Worm (Caenorhabditis elegans): ENCODE results near the gene sgt-1.
"Not testable (repeated sequence)": the region's sequence is repeated elsewhere in the genome, so short reads cannot be mapped to it uniquely, and the experiment has no call there.

- not testable (repeated sequence) for TF ChIP-seq aly-2 (tag; optimal IDR thresholded peaks at IDR 0.05); fos-1 (tag; optimal IDR thresholded peaks at IDR 0.05); snpc-4 (tag; optimal IDR thresholded peaks at IDR 0.05); Y55F3AM.14 (GFP tag; optimal IDR thresholded peaks at IDR 0.05); ama-1 (optimal IDR thresholded peaks at IDR 0.05)
Observed at ce11 chrII:4898529-4898928, 5.1 kb downstream of the sgt-1 start, which contains the start of gene msp-32.

Measured in whole organism, L2 larva.